Worm (Caenorhabditis elegans) whole organism, late embryonic: ENCODE data around the gene idh-1.

Source experiments
- C08G9.2 ChIP-seq: sonication (generic microtip); optimal IDR thresholded peaks from 2 replicates; lab custom pipeline; 2016; ENCODE audit warnings: mild to moderate bottlenecking, missing genetic modification characterization, moderate library complexity, missing compliant biosample characterization
- C38D4.7 ChIP-seq: fragments of 200-800 bp; sonication (Bioruptor generic); optimal IDR thresholded peaks from 2 replicates; lab custom pipeline; 2018; ENCODE audit warnings: mild to moderate bottlenecking, missing genetic modification characterization, moderate library complexity, missing compliant biosample characterization
- F13H6.1 ChIP-seq: sonication (generic microtip); optimal IDR thresholded peaks from 2 replicates; lab custom pipeline; 2016; ENCODE audit warnings: missing genetic modification characterization, missing compliant biosample characterization
- ceh-14 ChIP-seq: sonication (generic microtip); optimal IDR thresholded peaks from 2 replicates; lab custom pipeline; 2016; ENCODE audit warnings: missing genotype, missing genetic modification characterization, missing compliant biosample characterization
- ceh-18 ChIP-seq: sonication (generic microtip); optimal IDR thresholded peaks from 2 replicates; lab custom pipeline; 2016; ENCODE audit warnings: missing genetic modification characterization, missing compliant biosample characterization
- ceh-19 ChIP-seq: fragments of 200-800 bp; sonication (Bioruptor generic); optimal IDR thresholded peaks from 2 replicates; lab custom pipeline; 2018; ENCODE audit warnings: mild to moderate bottlenecking, missing genetic modification characterization, missing compliant biosample characterization
- ceh-2 ChIP-seq: sonication (generic microtip); optimal IDR thresholded peaks from 2 replicates; lab custom pipeline; 2016; ENCODE audit warnings: missing genotype, missing genetic modification characterization, missing compliant biosample characterization
- ceh-30 ChIP-seq: fragments of 150-350 bp; optimal IDR thresholded peaks from 2 replicates; lab custom pipeline; 2014; ENCODE audit warnings: missing biosample characterization, missing genetic modification characterization
- ceh-31 ChIP-seq: sonication (generic microtip); optimal IDR thresholded peaks from 2 replicates; lab custom pipeline; 2016; ENCODE audit warnings: missing genetic modification characterization, missing compliant biosample characterization
- ceh-48 ChIP-seq: sonication (generic microtip); optimal IDR thresholded peaks from 2 replicates; lab custom pipeline; 2016; ENCODE audit warnings: missing genetic modification characterization, inconsistent platforms, missing compliant biosample characterization
- ceh-9 ChIP-seq: sonication (generic microtip); optimal IDR thresholded peaks from 2 replicates; lab custom pipeline; 2016; ENCODE audit warnings: mild to moderate bottlenecking, missing genetic modification characterization, inconsistent platforms, missing compliant biosample characterization
- elt-4 ChIP-seq: sonication (generic microtip); optimal IDR thresholded peaks from 2 replicates; lab custom pipeline; 2016; ENCODE audit warnings: missing genetic modification characterization, missing compliant biosample characterization
- ets-4 ChIP-seq: sonication (generic microtip); optimal IDR thresholded peaks from 2 replicates; lab custom pipeline; 2016; ENCODE audit warnings: missing genetic modification characterization, missing compliant biosample characterization
- eyg-1 ChIP-seq: sonication (generic microtip); optimal IDR thresholded peaks from 2 replicates; lab custom pipeline; 2016; ENCODE audit warnings: missing genotype, missing genetic modification characterization, missing compliant biosample characterization
- fkh-10 ChIP-seq: fragments of 150-350 bp; optimal IDR thresholded peaks from 2 replicates; lab custom pipeline; 2014; ENCODE audit warnings: missing biosample characterization, missing genetic modification reagents, missing genetic modification characterization
- fkh-6 ChIP-seq: sonication (generic microtip); optimal IDR thresholded peaks from 2 replicates; lab custom pipeline; 2016; ENCODE audit warnings: missing genetic modification characterization, missing compliant biosample characterization
- hlh-30 ChIP-seq: sonication (generic microtip); optimal IDR thresholded peaks from 2 replicates; lab custom pipeline; 2017; ENCODE audit warnings: antibody characterized with exemption, missing genetic modification characterization, missing compliant biosample characterization; ENCODE audit not compliant: insufficient read depth
- hlh-6 ChIP-seq: sonication (generic microtip); optimal IDR thresholded peaks from 2 replicates; lab custom pipeline; 2016; ENCODE audit warnings: missing genotype, missing genetic modification characterization, missing compliant biosample characterization
- lim-6 ChIP-seq: sonication (generic microtip); optimal IDR thresholded peaks from 2 replicates; lab custom pipeline; 2016; ENCODE audit warnings: missing genetic modification characterization, missing compliant biosample characterization
- madf-2 ChIP-seq: sonication (generic microtip); optimal IDR thresholded peaks from 2 replicates; lab custom pipeline; 2017; ENCODE audit warnings: missing genetic modification characterization, missing compliant biosample characterization
- mec-3 ChIP-seq: sonication (generic microtip); optimal IDR thresholded peaks from 2 replicates; lab custom pipeline; 2016; ENCODE audit warnings: borderline replicate concordance, missing genetic modification characterization, missing compliant biosample characterization
- nfya-1 ChIP-seq: sonication (generic microtip); optimal IDR thresholded peaks from 2 replicates; lab custom pipeline; 2017; ENCODE audit warnings: missing genetic modification characterization, mild to moderate bottlenecking, missing compliant biosample characterization, antibody characterized with exemption, moderate library complexity
- pax-1 ChIP-seq: fragments of 150-350 bp; optimal IDR thresholded peaks from 2 replicates; lab custom pipeline; 2014; ENCODE audit warnings: missing biosample characterization, missing genetic modification characterization
- pha-2 ChIP-seq: sonication (generic microtip); optimal IDR thresholded peaks from 2 replicates; lab custom pipeline; 2017; ENCODE audit warnings: mild to moderate bottlenecking, missing genetic modification characterization, missing compliant biosample characterization
- pha-4 ChIP-seq: fragments of 150-350 bp; optimal IDR thresholded peaks from 2 replicates; lab custom pipeline; 2018; ENCODE audit warnings: missing biosample characterization, missing genetic modification reagents, missing genetic modification characterization
- pqm-1 ChIP-seq: sonication (generic microtip); optimal IDR thresholded peaks from 2 replicates; lab custom pipeline; 2016; ENCODE audit warnings: missing genetic modification characterization, missing compliant biosample characterization
- pros-1 ChIP-seq: fragments of 150-350 bp; optimal IDR thresholded peaks from 2 replicates; lab custom pipeline; 2014; ENCODE audit warnings: missing biosample characterization, missing genetic modification reagents, missing genetic modification characterization
- ref-2 ChIP-seq: sonication (generic microtip); optimal IDR thresholded peaks from 2 replicates; lab custom pipeline; 2016; ENCODE audit warnings: missing genetic modification characterization, missing compliant biosample characterization
- rnt-1 ChIP-seq: sonication (generic microtip); optimal IDR thresholded peaks from 2 replicates; lab custom pipeline; 2016; ENCODE audit warnings: missing genetic modification characterization, missing compliant biosample characterization
- sox-4 ChIP-seq: sonication (generic microtip); optimal IDR thresholded peaks from 2 replicates; lab custom pipeline; 2017; ENCODE audit warnings: mild to moderate bottlenecking, missing genetic modification characterization, inconsistent platforms, missing compliant biosample characterization
- syd-9 ChIP-seq: sonication (generic microtip); optimal IDR thresholded peaks from 2 replicates; lab custom pipeline; 2016; ENCODE audit warnings: mild to moderate bottlenecking, missing genetic modification characterization, moderate library complexity, missing compliant biosample characterization
- tbx-2 ChIP-seq: sonication (generic microtip); optimal IDR thresholded peaks from 2 replicates; lab custom pipeline; 2016; ENCODE audit warnings: missing genetic modification characterization, missing compliant biosample characterization
- tbx-7 ChIP-seq: sonication (generic microtip); optimal IDR thresholded peaks from 2 replicates; lab custom pipeline; 2016; ENCODE audit warnings: missing genotype, missing genetic modification characterization, missing compliant biosample characterization
- ttx-3 ChIP-seq: sonication (generic microtip); optimal IDR thresholded peaks from 2 replicates; lab custom pipeline; 2016; ENCODE audit warnings: missing genetic modification reagents, missing genetic modification characterization, missing compliant biosample characterization
- unc-42 ChIP-seq: sonication (generic microtip); optimal IDR thresholded peaks from 2 replicates; lab custom pipeline; 2016; ENCODE audit warnings: missing genotype, missing genetic modification characterization, missing compliant biosample characterization
- unc-86 ChIP-seq: sonication (generic microtip); optimal IDR thresholded peaks from 2 replicates; lab custom pipeline; 2016; ENCODE audit warnings: missing genetic modification characterization, missing compliant biosample characterization
- zip-5 ChIP-seq: sonication (generic microtip); optimal IDR thresholded peaks from 2 replicates; lab custom pipeline; 2016; ENCODE audit warnings: missing genetic modification characterization, missing compliant biosample characterization
- ztf-16 ChIP-seq: sonication (generic microtip); optimal IDR thresholded peaks from 2 replicates; lab custom pipeline; 2017; ENCODE audit warnings: missing genetic modification characterization, missing compliant biosample characterization

Gene idh-1

ce11 chrIV:9440880-9441336 lies at the start of gene idh-1:
Gene idh-1, minus strand, starts transcription at chrIV:9441107.
- TF ChIP-seq ttx-3 = no peak
- TF ChIP-seq nfya-1 (tag; lab: Kevin White, UChicago) = peak; percentile 12
- peak; percentile 14 for TF ChIP-seq tbx-2
- TF ChIP-seq syd-9 (tag; lab: Kevin White, UChicago) = no peak
- peak; percentile 1 for TF ChIP-seq ceh-2
- peak; percentile 6 for TF ChIP-seq ceh-31 (tag; lab: Kevin White, UChicago)
- no peak for TF ChIP-seq mec-3 (tag; lab: Kevin White, UChicago)

ce11 chrIV:9490320-9490719 lies 49.4 kb upstream of the idh-1 start, which contains the start of gene sru-6:
Gene sru-6, plus strand, starts transcription at chrIV:9490620.
- TF ChIP-seq unc-86 (tag; lab: Kevin White, UChicago) (no peak), zip-5 (tag; lab: Kevin White, UChicago) (no peak), ttx-3 (no peak), ceh-19 (GFP tag; lab: Kevin White, UChicago) (no peak), ceh-14 (tag; lab: Kevin White, UChicago) (no peak), tbx-7 (tag; lab: Kevin White, UChicago) (no peak), tbx-2 (no peak), hlh-6 (tag; lab: Kevin White, UChicago) (no peak), pax-1 (tag; lab: Kevin White, UChicago) (no peak)

DNA sequence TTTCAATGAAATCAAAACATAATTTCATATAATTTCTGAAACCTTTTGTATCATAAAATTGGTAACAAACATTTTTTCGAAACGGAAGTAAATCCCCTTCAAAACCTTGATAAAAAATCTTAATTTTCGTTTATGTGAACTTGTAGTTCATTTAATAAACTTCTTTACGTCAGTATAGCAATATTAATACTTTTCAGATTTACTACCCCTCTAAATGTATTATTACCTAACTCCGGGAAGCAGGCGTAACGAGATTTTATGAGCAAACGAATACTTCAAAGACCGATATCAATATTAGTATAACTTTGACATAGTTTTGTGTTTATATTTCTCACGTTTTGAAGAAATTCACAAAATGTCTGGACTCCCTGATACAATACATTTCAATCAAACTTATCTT lies 47.4 kb upstream of the idh-1 start, which contains the start of gene sru-1:
Gene sru-1, plus strand, starts transcription at position 301 of the 400 bp plus-strand sequence.
- TF ChIP-seq tbx-7 (tag; lab: Kevin White, UChicago) = no peak
- no peak for TF ChIP-seq ref-2
- no peak for TF ChIP-seq ceh-48 (tag; lab: Kevin White, UChicago)
- no peak for TF ChIP-seq fkh-10
- TF ChIP-seq ceh-18 (tag; lab: Kevin White, UChicago) = no peak
- TF ChIP-seq ttx-3 = no peak
- no peak for TF ChIP-seq F13H6.1
- no peak for TF ChIP-seq fkh-6 (tag; lab: Kevin White, UChicago)
- TF ChIP-seq ets-4 (tag; lab: Kevin White, UChicago) = no peak
- no peak for TF ChIP-seq pqm-1 (tag; lab: Kevin White, UChicago)
- no peak for TF ChIP-seq C08G9.2 (tag; lab: Kevin White, UChicago)
- TF ChIP-seq pax-1 (tag; lab: Kevin White, UChicago) = no peak
- TF ChIP-seq hlh-6 (tag; lab: Kevin White, UChicago) = no peak
- no peak for TF ChIP-seq madf-2 (tag; lab: Kevin White, UChicago)
- no peak for TF ChIP-seq ztf-16
- TF ChIP-seq rnt-1 (tag; lab: Kevin White, UChicago) = no peak
- no peak for TF ChIP-seq eyg-1
- no peak for TF ChIP-seq hlh-30 (tag; lab: Kevin White, UChicago)

DNA sequence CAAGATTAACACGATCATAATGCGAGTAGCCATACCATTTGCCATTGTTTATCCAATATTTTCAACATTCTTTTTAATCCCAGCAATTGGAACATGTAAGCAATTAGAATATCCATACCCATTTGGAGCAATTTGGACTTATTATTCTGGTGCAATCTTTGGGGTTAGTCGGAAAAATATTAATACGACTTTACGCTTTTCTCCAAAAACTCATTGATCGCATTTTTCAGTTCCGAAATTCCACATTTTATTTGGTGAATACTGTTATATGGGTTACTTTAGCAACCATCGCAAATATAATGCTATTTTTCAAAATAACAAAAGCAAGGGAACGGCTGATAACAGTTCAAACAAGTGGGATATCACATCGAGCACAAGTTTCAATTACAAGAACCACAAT lies 45.9 kb upstream of the idh-1 start:
- TF ChIP-seq mec-3 (tag; lab: Kevin White, UChicago) (no peak), hlh-30 (tag; lab: Kevin White, UChicago) (no peak), ets-4 (tag; lab: Kevin White, UChicago) (no peak), pha-2 (tag; lab: Kevin White, UChicago) (no peak), elt-4 (tag; lab: Kevin White, UChicago) (no peak), sox-4 (no peak), ceh-48 (tag; lab: Kevin White, UChicago) (no peak), ceh-9 (no peak), lim-6 (tag; lab: Kevin White, UChicago) (no peak), ceh-30 (tag; lab: Kevin White, UChicago) (no peak), syd-9 (tag; lab: Kevin White, UChicago) (no peak), unc-42 (no peak), pha-4 (tag; lab: Kevin White, UChicago) (no peak), pros-1 (tag; lab: Kevin White, UChicago) (no peak), C38D4.7 (GFP tag; lab: Kevin White, UChicago) (no peak)
